Fruit fly (Drosophila melanogaster) S2 (cell line): ENCODE data around the gene CG31251.

ENCODE experiments used
- CG8478 ChIP-seq: fragments of >200 bp; optimal IDR thresholded peaks from 2 replicates; lab custom pipeline; 2018
- CTCF ChIP-seq, 2 experiments: fragments of >200 bp; optimal IDR thresholded peaks; 2 replicates each; lab custom pipeline; 2018

DNA sequence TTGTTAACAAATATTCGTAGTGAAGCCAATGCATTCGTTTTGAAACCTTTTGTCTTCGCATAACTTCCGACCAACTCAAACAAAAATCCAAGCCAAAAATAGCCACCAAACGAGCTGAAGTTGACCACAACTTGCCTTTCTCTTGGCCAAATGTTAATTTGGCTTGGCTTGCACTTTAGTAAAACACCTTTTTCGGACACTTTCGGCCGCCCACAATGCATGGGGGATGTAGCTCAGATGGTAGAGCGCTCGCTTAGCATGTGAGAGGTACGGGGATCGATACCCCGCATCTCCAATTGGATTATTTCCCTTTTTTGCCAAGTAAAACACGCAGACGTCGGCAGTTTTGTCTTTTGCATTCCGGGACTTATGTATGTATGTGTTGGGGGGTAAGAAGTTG lies 27.8 kb downstream of the CG31251 start:
- TF ChIP-seq CTCF (optimal IDR thresholded peaks at IDR 0.05; lab: Kevin White, UChicago) (no peak), CG8478 (lab: Kevin White, UChicago) (no peak)
